Fruit fly (Drosophila melanogaster) S2 (cell line): ENCODE results near the gene Pi3K68D.

ENCODE experiments used
- CG8478 ChIP-seq: fragments of >200 bp; optimal IDR thresholded peaks from 2 replicates; lab custom pipeline; 2018
- CTCF ChIP-seq, 2 experiments: fragments of >200 bp; optimal IDR thresholded peaks; 2 replicates each; lab custom pipeline; 2018

DNA sequence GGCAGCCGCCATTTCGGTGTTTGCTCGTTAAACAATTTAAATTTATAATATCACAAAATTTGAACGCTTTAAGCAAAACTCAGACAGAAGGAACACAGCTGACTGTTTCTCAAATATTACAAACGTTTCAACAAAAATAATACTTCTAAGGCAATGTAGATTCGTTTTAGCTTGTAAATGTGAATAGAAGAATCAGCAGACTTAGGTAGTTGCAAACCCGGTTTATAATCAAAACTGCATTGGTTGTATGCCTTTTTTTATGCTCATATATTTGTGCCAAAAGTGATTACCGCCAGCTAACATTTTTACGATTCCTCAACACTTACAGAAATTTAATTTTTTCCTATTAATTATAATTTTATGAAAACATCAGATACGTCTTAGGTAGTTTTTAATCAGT lies 15.4 kb downstream of the Pi3K68D start, which contains the start of gene Tim13:
- no peak for TF ChIP-seq CG8478
- TF ChIP-seq CTCF (optimal IDR thresholded peaks at IDR 0.05; lab: Kevin White, UChicago): no peak
